Fruit fly (Drosophila melanogaster) whole organism, embryonic: ENCODE data around the gene Slimp.
A peak's percentile ranks its signal among the peaks of the same experiment; 100 is the strongest.

Experiments used
- CG10147 ChIP-seq: fragments of 200-800 bp; sonication (Bioruptor generic); optimal IDR thresholded peaks from 2 replicates; lab custom pipeline; 2019; ENCODE audit warnings: missing biosample characterization, mild to moderate bottlenecking, missing genetic modification characterization, moderate library complexity
- CG10274 ChIP-seq: fragments of 200-800 bp; sonication (Bioruptor generic); optimal IDR thresholded peaks from 3 replicates; lab custom pipeline; 2017; ENCODE audit warnings: missing biosample characterization, mild to moderate bottlenecking, missing genetic modification characterization
- CG10979 ChIP-seq: fragments of 200-800 bp; sonication (Bioruptor generic); optimal IDR thresholded peaks from 2 replicates; lab custom pipeline; 2018; ENCODE audit warnings: missing biosample characterization, mild to moderate bottlenecking, missing genetic modification characterization, moderate library complexity
- CG11085 ChIP-seq: fragments of 200-800 bp; sonication (Bioruptor generic); IDR thresholded peaks from 2 replicates; pipeline ENCODE4 v1.3.6; 2022; ENCODE audit warnings: missing biosample characterization, missing genetic modification characterization
- CG11398 ChIP-seq: fragments of 200-800 bp; sonication (Bioruptor generic); optimal IDR thresholded peaks from 2 replicates; lab custom pipeline; 2016; ENCODE audit warnings: missing biosample characterization, missing genetic modification characterization
- CG12219 ChIP-seq: fragments of 200-800 bp; sonication (Bioruptor generic); optimal IDR thresholded peaks from 3 replicates; lab custom pipeline; 2018; ENCODE audit warnings: missing biosample characterization, mild to moderate bottlenecking, missing genetic modification characterization
- CG14050 ChIP-seq: fragments of 200-800 bp; sonication (Bioruptor generic); IDR thresholded peaks from 3 replicates; pipeline ENCODE4 v1.3.6; 2022; ENCODE audit warnings: missing biosample characterization, missing genetic modification characterization
- CG14667 ChIP-seq: fragments of 200-800 bp; sonication (Bioruptor generic); IDR thresholded peaks from 2 replicates; pipeline ENCODE4 v1.3.6; 2022; ENCODE audit warnings: missing biosample characterization, missing genetic modification characterization
- CG14710 ChIP-seq: fragments of 200-800 bp; sonication (Bioruptor generic); optimal IDR thresholded peaks from 3 replicates; lab custom pipeline; 2019; ENCODE audit warnings: missing biosample characterization, mild to moderate bottlenecking, missing genetic modification characterization, moderate library complexity
- CG14860 ChIP-seq: fragments of 200-800 bp; sonication (Bioruptor generic); IDR thresholded peaks from 3 replicates; pipeline ENCODE4 v1.3.6; 2022; ENCODE audit warnings: missing biosample characterization, missing genetic modification characterization; ENCODE audit not compliant: partially characterized antibody
- CG1602 ChIP-seq: fragments of 200-800 bp; sonication (Bioruptor generic); optimal IDR thresholded peaks from 3 replicates; lab custom pipeline; 2016; ENCODE audit warnings: missing biosample characterization, missing genetic modification characterization
- CG1647 ChIP-seq: fragments of 200-800 bp; sonication (Bioruptor generic); optimal IDR thresholded peaks from 3 replicates; lab custom pipeline; 2016; ENCODE audit warnings: missing biosample characterization, missing genetic modification characterization
- CG16813 ChIP-seq: fragments of 200-800 bp; sonication (Bioruptor generic); IDR thresholded peaks from 3 replicates; pipeline ENCODE4 v1.3.6; 2022; ENCODE audit warnings: missing biosample characterization, missing genetic modification characterization; ENCODE audit not compliant: partially characterized antibody
- CG17385 ChIP-seq: fragments of 200-800 bp; sonication (Bioruptor generic); optimal IDR thresholded peaks from 3 replicates; lab custom pipeline; 2018; ENCODE audit warnings: missing biosample characterization, mild to moderate bottlenecking, missing genetic modification characterization
- CG1832 ChIP-seq: fragments of 200-800 bp; sonication (Bioruptor generic); optimal IDR thresholded peaks from 2 replicates; lab custom pipeline; 2017; ENCODE audit warnings: missing biosample characterization, mild to moderate bottlenecking, missing genetic modification characterization, inconsistent platforms
- CG30020 ChIP-seq: fragments of 200-800 bp; optimal IDR thresholded peaks from 2 replicates; lab custom pipeline; 2019; ENCODE audit warnings: missing biosample characterization, mild to moderate bottlenecking, missing genetic modification characterization, moderate library complexity
- CG31224 ChIP-seq: fragments of 200-800 bp; sonication (Bioruptor generic); IDR thresholded peaks from 2 replicates; pipeline ENCODE4 v1.3.6; 2022; ENCODE audit warnings: missing biosample characterization, missing genetic modification characterization
- CG33557 ChIP-seq: fragments of 200-800 bp; sonication (Bioruptor generic); optimal IDR thresholded peaks from 2 replicates; lab custom pipeline; 2019; ENCODE audit warnings: missing biosample characterization, mild to moderate bottlenecking, missing genetic modification characterization, moderate library complexity
- CG42726 ChIP-seq: fragments of 200-800 bp; sonication (Bioruptor generic); IDR thresholded peaks from 2 replicates; pipeline ENCODE4 v1.3.6; 2022; ENCODE audit warnings: missing biosample characterization, missing genetic modification characterization; ENCODE audit not compliant: partially characterized antibody
- CG4854 ChIP-seq: fragments of 200-800 bp; sonication (Bioruptor generic); optimal IDR thresholded peaks from 2 replicates; lab custom pipeline; 2016; ENCODE audit warnings: missing biosample characterization, missing genetic modification characterization, inconsistent platforms
- CG6683 ChIP-seq: fragments of 200-800 bp; sonication (Bioruptor generic); optimal IDR thresholded peaks from 2 replicates; lab custom pipeline; 2017; ENCODE audit warnings: missing biosample characterization, mild to moderate bottlenecking, missing genetic modification characterization, missing genetic modification reagents
- CG7963 ChIP-seq: fragments of 200-800 bp; sonication (Bioruptor generic); IDR thresholded peaks from 3 replicates; pipeline ENCODE4 v1.3.6; 2022; ENCODE audit warnings: missing biosample characterization, missing genetic modification characterization; ENCODE audit not compliant: partially characterized antibody
- CG7987 ChIP-seq: fragments of 200-800 bp; sonication (Bioruptor generic); optimal IDR thresholded peaks from 2 replicates; lab custom pipeline; 2018; ENCODE audit warnings: missing biosample characterization, mild to moderate bottlenecking, missing genetic modification characterization, moderate library complexity
- CG8290 ChIP-seq, 3 experiments: fragments of 200-800 bp; sonication (Bioruptor generic); optimal IDR thresholded peaks; 2 replicates each; lab custom pipeline; 2016 to 2019; ENCODE audit warnings: missing biosample characterization in 3 of 3, missing genetic modification characterization in 3 of 3, mild to moderate bottlenecking in 2 of 3, moderate library complexity in 1 of 3
- CG8359 ChIP-seq: fragments of 200-800 bp; sonication (Bioruptor generic); optimal IDR thresholded peaks from 2 replicates; lab custom pipeline; 2017; ENCODE audit warnings: missing biosample characterization, mild to moderate bottlenecking, missing genetic modification characterization, borderline replicate concordance
- CG9797 ChIP-seq: fragments of 200-800 bp; sonication (Bioruptor generic); optimal IDR thresholded peaks from 3 replicates; lab custom pipeline; 2018; ENCODE audit warnings: missing biosample characterization, mild to moderate bottlenecking, missing genetic modification characterization
- MBD-R2 ChIP-seq: fragments of 200-800 bp; sonication (Bioruptor generic); IDR thresholded peaks from 2 replicates; pipeline ENCODE4 v1.3.6; 2022; ENCODE audit warnings: missing biosample characterization, missing genetic modification characterization
- Mad ChIP-seq: fragments of 200-800 bp; sonication (Bioruptor generic); optimal IDR thresholded peaks from 2 replicates; lab custom pipeline; 2016; ENCODE audit warnings: missing biosample characterization, missing genetic modification characterization
- Meics ChIP-seq: fragments of 200-800 bp; sonication (Bioruptor generic); optimal IDR thresholded peaks from 2 replicates; lab custom pipeline; 2017; ENCODE audit warnings: missing biosample characterization, mild to moderate bottlenecking, missing genetic modification characterization
- NK7.1 ChIP-seq: fragments of 200-800 bp; sonication (Bioruptor generic); optimal IDR thresholded peaks from 3 replicates; lab custom pipeline; 2016; ENCODE audit warnings: missing biosample characterization, missing genetic modification characterization
- Nf-YA ChIP-seq: fragments of 200-800 bp; sonication (Bioruptor generic); IDR thresholded peaks from 2 replicates; pipeline ENCODE4 v1.3.6; 2022; ENCODE audit warnings: missing biosample characterization, missing genetic modification characterization
- Oaz ChIP-seq: fragments of 200-800 bp; sonication (Bioruptor generic); IDR thresholded peaks from 2 replicates; pipeline ENCODE4 v1.3.6; 2022; ENCODE audit warnings: missing biosample characterization, missing genetic modification characterization
- aop ChIP-seq: fragments of 200-800 bp; sonication (Bioruptor generic); IDR thresholded peaks from 2 replicates; pipeline ENCODE4 v1.3.6; 2022; ENCODE audit warnings: missing biosample characterization, missing genetic modification characterization
- ap ChIP-seq: fragments of 200-800 bp; sonication (Bioruptor generic); IDR thresholded peaks from 2 replicates; pipeline ENCODE4 v1.3.6; 2022; ENCODE audit warnings: missing biosample characterization, missing genetic modification characterization
- corto ChIP-seq: fragments of 200-800 bp; sonication (Bioruptor generic); optimal IDR thresholded peaks from 2 replicates; lab custom pipeline; 2016; ENCODE audit warnings: missing biosample characterization, mild to moderate bottlenecking, missing genetic modification characterization, moderate library complexity
- crc ChIP-seq: fragments of 200-800 bp; sonication (Bioruptor generic); optimal IDR thresholded peaks from 2 replicates; lab custom pipeline; 2016; ENCODE audit warnings: missing biosample characterization, missing genetic modification characterization
- gfzf ChIP-seq: fragments of 200-800 bp; sonication (Bioruptor generic); optimal IDR thresholded peaks from 2 replicates; lab custom pipeline; 2016; ENCODE audit warnings: missing biosample characterization, mild to moderate bottlenecking, missing genetic modification characterization, moderate library complexity
- grn ChIP-seq: fragments of 200-800 bp; sonication (Bioruptor generic); optimal IDR thresholded peaks from 3 replicates; lab custom pipeline; 2017; ENCODE audit warnings: missing biosample characterization, missing genetic modification characterization
- inv ChIP-seq: fragments of 200-800 bp; sonication (Bioruptor generic); IDR thresholded peaks from 2 replicates; pipeline ENCODE4 v1.3.6; 2022; ENCODE audit warnings: missing biosample characterization, missing genetic modification characterization; ENCODE audit not compliant: partially characterized antibody
- jumu ChIP-seq: fragments of 200-800 bp; sonication (Bioruptor generic); optimal IDR thresholded peaks from 3 replicates; lab custom pipeline; 2016; ENCODE audit warnings: missing biosample characterization, missing genetic modification characterization
- odd ChIP-seq: fragments of 200-800 bp; sonication (Bioruptor generic); optimal IDR thresholded peaks from 2 replicates; lab custom pipeline; 2017; ENCODE audit warnings: missing biosample characterization, mild to moderate bottlenecking, missing genetic modification characterization
- onecut ChIP-seq: fragments of 200-800 bp; sonication (Bioruptor generic); IDR thresholded peaks from 2 replicates; pipeline ENCODE4 v1.3.6; 2022; ENCODE audit warnings: missing biosample characterization, missing genetic modification characterization
- peb ChIP-seq: fragments of 200-800 bp; sonication (Bioruptor generic); IDR thresholded peaks from 2 replicates; pipeline ENCODE4 v1.3.6; 2022; ENCODE audit warnings: missing biosample characterization, missing genetic modification characterization
- pho ChIP-seq: fragments of 200-800 bp; sonication (Bioruptor generic); optimal IDR thresholded peaks from 2 replicates; lab custom pipeline; 2016; ENCODE audit warnings: missing biosample characterization, missing genetic modification characterization
- run ChIP-seq: fragments of 200-800 bp; sonication (Bioruptor generic); optimal IDR thresholded peaks from 3 replicates; lab custom pipeline; 2018; ENCODE audit warnings: missing biosample characterization, mild to moderate bottlenecking, missing genetic modification characterization
- sc ChIP-seq, 3 experiments: fragments of >200 bp in 2 of 3; fragments of 200-800 bp in 1 of 3; sonication (Bioruptor generic) in 1 of 3; optimal IDR thresholded peaks; 2 replicates in 2 of 3; 3 replicates in 1 of 3; lab custom pipeline; 2017; ENCODE audit warnings: mild to moderate bottlenecking in 1 of 3, missing biosample characterization in 1 of 3, missing genetic modification characterization in 1 of 3, missing genetic modification reagents in 1 of 3
- scrt ChIP-seq: fragments of 200-800 bp; sonication (Bioruptor generic); optimal IDR thresholded peaks from 2 replicates; lab custom pipeline; 2018; ENCODE audit warnings: missing biosample characterization, mild to moderate bottlenecking, missing genetic modification characterization, moderate library complexity
- tll ChIP-seq, 2 experiments: fragments of 200-800 bp in 1 of 2; fragments of >200 bp in 1 of 2; sonication (Bioruptor generic) in 1 of 2; optimal IDR thresholded peaks; 2 replicates each; lab custom pipeline; 2017 to 2019; ENCODE audit warnings: missing biosample characterization in 2 of 2, missing genetic modification characterization in 2 of 2, mild to moderate bottlenecking in 1 of 2, moderate library complexity in 1 of 2
- zfh2 ChIP-seq: fragments of 200-800 bp; sonication (Bioruptor generic); optimal IDR thresholded peaks from 2 replicates; lab custom pipeline; 2016; ENCODE audit warnings: missing biosample characterization, missing genetic modification characterization

The Slimp gene

dm6 chr3R:24169362-24169761 lies 20.6 kb upstream of the Slimp start, which contains the start of gene CG5510 (continued):
- no peak for TF ChIP-seq CG17385
- TF ChIP-seq CG1832 (GFP tag; lab: Kevin White, UChicago): no peak
- peak; percentile 57 for TF ChIP-seq CG9797 (GFP tag; lab: Kevin White, UChicago)
- TF ChIP-seq run (tag; lab: Kevin White, UChicago): no peak
- peak; percentile 96 for TF ChIP-seq CG42726 (GFP tag; lab: Robert Waterston, UW)
- no peak for TF ChIP-seq CG6683
- TF ChIP-seq onecut (GFP tag; lab: Robert Waterston, UW): peak; percentile 39; the same call in 1 of the 2 replicates
- TF ChIP-seq MBD-R2 (GFP tag; lab: Robert Waterston, UW): peak; percentile 98
- TF ChIP-seq corto (GFP tag; lab: Kevin White, UChicago): no peak
- peak; percentile 70 for TF ChIP-seq CG14710 (tag; lab: Kevin White, UChicago)
- peak; percentile 96 for TF ChIP-seq CG14860 (GFP tag; lab: Robert Waterston, UW)
- TF ChIP-seq CG16813 (GFP tag; lab: Robert Waterston, UW): peak; percentile 98
- peak; percentile 21 for TF ChIP-seq Meics (GFP tag; lab: Kevin White, UChicago)
- TF ChIP-seq CG8359: no peak
- peak; percentile 43 for TF ChIP-seq gfzf
- peak; percentile 74 for TF ChIP-seq pho (GFP tag; lab: Kevin White, UChicago)
- TF ChIP-seq CG11398 (GFP tag; lab: Kevin White, UChicago): no peak
- TF ChIP-seq Oaz (GFP tag; lab: Robert Waterston, UW): no peak
- TF ChIP-seq Mad (GFP tag; lab: Kevin White, UChicago): peak; percentile 75
- no peak for TF ChIP-seq grn (GFP tag; lab: Kevin White, UChicago)
- no peak for TF ChIP-seq CG14667 (GFP tag; lab: Robert Waterston, UW)
- TF ChIP-seq CG8290 (GFP tag; optimal IDR thresholded peaks at IDR 0.05; lab: Kevin White, UChicago): no peak
- peak in 1 of 2 experiments; percentile 89 for TF ChIP-seq CG8290 (tag; optimal IDR thresholded peaks at IDR 0.05; lab: Kevin White, UChicago)
- no peak for TF ChIP-seq CG12219 (GFP tag; lab: Kevin White, UChicago)
- TF ChIP-seq sc (optimal IDR thresholded peaks at IDR 0.05; lab: Kevin White, UChicago): no peak
- TF ChIP-seq sc (GFP tag; optimal IDR thresholded peaks at IDR 0.05; lab: Kevin White, UChicago): no peak
- no peak for TF ChIP-seq odd (GFP tag; lab: Kevin White, UChicago)
- no peak for TF ChIP-seq CG30020 (tag; lab: Kevin White, UChicago)
- TF ChIP-seq jumu (GFP tag; lab: Kevin White, UChicago): peak; percentile 51
- no peak for TF ChIP-seq crc (GFP tag; lab: Kevin White, UChicago)
- peak; percentile 26; the same call in 1 of the 2 replicates for TF ChIP-seq CG31224
- TF ChIP-seq CG7963 (GFP tag; lab: Robert Waterston, UW): peak; percentile 98
- no peak for TF ChIP-seq tll (GFP tag; optimal IDR thresholded peaks at IDR 0.05; lab: Kevin White, UChicago)
- TF ChIP-seq CG10979 (tag; lab: Kevin White, UChicago): peak; percentile 7
- TF ChIP-seq CG7987 (GFP tag; lab: Kevin White, UChicago): peak; percentile 48
- TF ChIP-seq ap (GFP tag; lab: Robert Waterston, UW): peak; percentile 28; the same call in 1 of the 2 replicates
- TF ChIP-seq zfh2 (GFP tag; lab: Kevin White, UChicago): peak; percentile 66
- TF ChIP-seq CG4854 (GFP tag; lab: Kevin White, UChicago): peak; percentile 40
- TF ChIP-seq CG1647 (GFP tag; lab: Kevin White, UChicago): no peak
- TF ChIP-seq NK7.1 (GFP tag; lab: Kevin White, UChicago): peak; percentile 18
- TF ChIP-seq scrt (GFP tag; lab: Kevin White, UChicago): peak; percentile 29
- peak; percentile 31 for TF ChIP-seq CG10147 (GFP tag; lab: Kevin White, UChicago)
- no peak for TF ChIP-seq aop (GFP tag; lab: Robert Waterston, UW)
- no peak for TF ChIP-seq CG14050
- TF ChIP-seq Nf-YA (GFP tag; lab: Robert Waterston, UW): no peak
- peak; percentile 20 for TF ChIP-seq CG1602 (GFP tag; lab: Kevin White, UChicago)
- TF ChIP-seq inv (GFP tag; lab: Robert Waterston, UW): peak; percentile 95
- no peak for TF ChIP-seq CG10274 (GFP tag; lab: Kevin White, UChicago)
- no peak for TF ChIP-seq CG33557 (GFP tag; lab: Kevin White, UChicago)
- no peak; the same call in 1 of the 2 replicates for TF ChIP-seq CG11085 (GFP tag; lab: Robert Waterston, UW)
- 0 out of 2 replicates have a peak, but pooled peaks have one; percentile 11 for TF ChIP-seq peb (GFP tag; lab: Robert Waterston, UW)
